Fruit fly (Drosophila melanogaster) whole organism, prepupa: ENCODE results near the gene CG31381.

ENCODE experiments used
- Blimp-1 ChIP-seq: fragments of 200-800 bp; sonication (Bioruptor generic); optimal IDR thresholded peaks from 3 replicates; lab custom pipeline; 2017; ENCODE audit warnings: missing biosample characterization, missing genetic modification characterization, mild to moderate bottlenecking, moderate library complexity, missing genetic modification reagents
- CG10631 ChIP-seq: fragments of 200-800 bp; sonication (Bioruptor generic); optimal IDR thresholded peaks from 2 replicates; lab custom pipeline; 2016; ENCODE audit warnings: missing biosample characterization, missing genetic modification characterization
- CG10669 ChIP-seq: fragments of 200-800 bp; sonication (Bioruptor generic); optimal IDR thresholded peaks from 3 replicates; lab custom pipeline; 2018; ENCODE audit warnings: missing biosample characterization, mild to moderate bottlenecking, missing genetic modification characterization, moderate library complexity
- CG11762 ChIP-seq: fragments of 200-800 bp; sonication (Bioruptor generic); optimal IDR thresholded peaks from 3 replicates; lab custom pipeline; 2016; ENCODE audit warnings: missing biosample characterization, missing genetic modification characterization; ENCODE audit not compliant: insufficient read depth
- CG15336 ChIP-seq: fragments of 200-800 bp; sonication (Bioruptor generic); IDR thresholded peaks from 2 replicates; pipeline ENCODE4 v1.3.6; 2022; ENCODE audit warnings: missing biosample characterization, missing genetic modification characterization
- CG16779 ChIP-seq: fragments of 200-800 bp; sonication (Bioruptor generic); optimal IDR thresholded peaks from 3 replicates; lab custom pipeline; 2017; ENCODE audit warnings: missing biosample characterization, mild to moderate bottlenecking, missing genetic modification characterization
- CG31627 ChIP-seq: fragments of 200-800 bp; sonication (Bioruptor generic); optimal IDR thresholded peaks from 3 replicates; lab custom pipeline; 2016; ENCODE audit warnings: missing biosample characterization, missing genetic modification characterization
- CG32006 ChIP-seq: fragments of 200-800 bp; sonication (Bioruptor generic); optimal IDR thresholded peaks from 3 replicates; lab custom pipeline; 2017; ENCODE audit warnings: missing biosample characterization, mild to moderate bottlenecking, missing genetic modification characterization
- CG34406 ChIP-seq: fragments of 200-800 bp; sonication (Bioruptor generic); optimal IDR thresholded peaks from 3 replicates; lab custom pipeline; 2016; ENCODE audit warnings: missing biosample characterization, missing genetic modification characterization
- CG3919 ChIP-seq: fragments of 200-800 bp; sonication (Bioruptor generic); optimal IDR thresholded peaks from 3 replicates; lab custom pipeline; 2016; ENCODE audit warnings: missing biosample characterization, missing genetic modification characterization
- CG4318 ChIP-seq: fragments of 200-800 bp; sonication (Bioruptor generic); optimal IDR thresholded peaks from 3 replicates; lab custom pipeline; 2017; ENCODE audit warnings: missing biosample characterization, mild to moderate bottlenecking, missing genetic modification characterization
- CG6163 ChIP-seq: fragments of 200-800 bp; sonication (Bioruptor generic); IDR thresholded peaks from 3 replicates; pipeline ENCODE4 v1.3.6; 2022; ENCODE audit warnings: missing biosample characterization, missing genetic modification characterization
- CG6808 ChIP-seq: fragments of 200-800 bp; sonication (Bioruptor generic); optimal IDR thresholded peaks from 3 replicates; lab custom pipeline; 2017; ENCODE audit warnings: missing biosample characterization, missing genetic modification characterization, mild to moderate bottlenecking, moderate library complexity, missing genetic modification reagents
- CG7368 ChIP-seq: fragments of 200-800 bp; sonication (Bioruptor generic); optimal IDR thresholded peaks from 3 replicates; lab custom pipeline; 2016; ENCODE audit warnings: missing biosample characterization, missing genetic modification characterization
- CG8119 ChIP-seq: fragments of 200-800 bp; sonication (Bioruptor generic); IDR thresholded peaks from 3 replicates; pipeline ENCODE4 v1.3.6; 2022; ENCODE audit warnings: missing biosample characterization, missing genetic modification characterization
- CG8319 ChIP-seq: fragments of 200-800 bp; sonication (Bioruptor generic); optimal IDR thresholded peaks from 3 replicates; lab custom pipeline; 2016; ENCODE audit warnings: missing biosample characterization, missing genetic modification characterization
- CG8632 ChIP-seq: fragments of 200-800 bp; sonication (Bioruptor generic); optimal IDR thresholded peaks from 3 replicates; lab custom pipeline; 2016; ENCODE audit warnings: missing biosample characterization, missing genetic modification characterization
- Eip75B ChIP-seq: fragments of 200-800 bp; sonication (Bioruptor generic); optimal IDR thresholded peaks from 3 replicates; lab custom pipeline; 2016; ENCODE audit warnings: missing biosample characterization, missing genetic modification characterization
- Eip78C ChIP-seq: fragments of 200-800 bp; sonication (Bioruptor generic); peaks from one replicate; lab custom pipeline; 2016; ENCODE audit warnings: missing biosample characterization, missing genetic modification characterization
- Eip93F ChIP-seq: fragments of 200-800 bp; sonication (Bioruptor generic); optimal IDR thresholded peaks from 2 replicates; lab custom pipeline; 2016; ENCODE audit warnings: missing biosample characterization, mild to moderate bottlenecking, missing genetic modification characterization
- Gug ChIP-seq: fragments of 200-800 bp; sonication (Bioruptor generic); IDR thresholded peaks from 2 replicates; pipeline ENCODE4 v1.3.6; 2022; ENCODE audit warnings: missing biosample characterization, missing genetic modification characterization
- Hr38 ChIP-seq: sonication (Bioruptor generic); optimal IDR thresholded peaks from 2 replicates; lab custom pipeline; 2016; ENCODE audit warnings: missing biosample characterization, missing genetic modification characterization
- Hr39 ChIP-seq: fragments of 200-800 bp; sonication (Bioruptor generic); optimal IDR thresholded peaks from 2 replicates; lab custom pipeline; 2016; ENCODE audit warnings: missing biosample characterization, missing genetic modification characterization
- OdsH ChIP-seq: fragments of 200-800 bp; sonication (Bioruptor generic); optimal IDR thresholded peaks from 3 replicates; lab custom pipeline; 2016; ENCODE audit warnings: missing biosample characterization, missing genetic modification characterization
- Sox102F ChIP-seq: fragments of 200-800 bp; sonication (Bioruptor generic); optimal IDR thresholded peaks from 2 replicates; lab custom pipeline; 2016; ENCODE audit warnings: missing biosample characterization, mild to moderate bottlenecking, missing genetic modification characterization
- Sox14 ChIP-seq: fragments of 200-800 bp; sonication (Bioruptor generic); optimal IDR thresholded peaks from 3 replicates; lab custom pipeline; 2016; ENCODE audit warnings: missing biosample characterization, missing genetic modification characterization
- Sox15 ChIP-seq: fragments of 200-800 bp; sonication (Bioruptor generic); optimal IDR thresholded peaks from 3 replicates; lab custom pipeline; 2016; ENCODE audit warnings: missing biosample characterization, missing genetic modification characterization
- cyc ChIP-seq: fragments of 200-800 bp; sonication (Bioruptor generic); optimal IDR thresholded peaks from 3 replicates; lab custom pipeline; 2016; ENCODE audit warnings: missing biosample characterization, missing genetic modification characterization
- dsx ChIP-seq: fragments of 200-800 bp; optimal IDR thresholded peaks from 3 replicates; lab custom pipeline; 2019; ENCODE audit warnings: missing biosample characterization, mild to moderate bottlenecking, missing genetic modification characterization, moderate library complexity; ENCODE audit not compliant: poor library complexity, severe bottlenecking
- eg ChIP-seq: fragments of 200-800 bp; sonication (Bioruptor generic); IDR thresholded peaks from 3 replicates; pipeline ENCODE4 v1.3.6; 2022; ENCODE audit warnings: missing biosample characterization, missing genetic modification characterization
- esn ChIP-seq: fragments of 200-800 bp; sonication (Bioruptor generic); optimal IDR thresholded peaks from 2 replicates; lab custom pipeline; 2016; ENCODE audit warnings: missing biosample characterization, mild to moderate bottlenecking, missing genetic modification characterization, moderate library complexity
- lz ChIP-seq: fragments of 200-800 bp; sonication (Bioruptor generic); optimal IDR thresholded peaks from 3 replicates; lab custom pipeline; 2016; ENCODE audit warnings: missing biosample characterization, missing genetic modification characterization
- net ChIP-seq: fragments of 200-800 bp; sonication (Bioruptor generic); optimal IDR thresholded peaks from 3 replicates; lab custom pipeline; 2016; ENCODE audit warnings: missing biosample characterization, missing genetic modification characterization
- pdm3 ChIP-seq: fragments of 200-800 bp; sonication (Bioruptor generic); optimal IDR thresholded peaks from 3 replicates; lab custom pipeline; 2016; ENCODE audit warnings: missing biosample characterization, missing genetic modification characterization
- salr ChIP-seq, 2 experiments: fragments of 200-800 bp; sonication (Bioruptor generic); optimal IDR thresholded peaks; 3 replicates each; lab custom pipeline; 2016 to 2018; ENCODE audit warnings: missing biosample characterization in 2 of 2, missing genetic modification characterization in 2 of 2, mild to moderate bottlenecking in 1 of 2
- ss ChIP-seq, 2 experiments: fragments of 200-800 bp; sonication (Bioruptor generic); optimal IDR thresholded peaks; 2 replicates in 1 of 2; 3 replicates in 1 of 2; lab custom pipeline; 2017 to 2018; ENCODE audit warnings: mild to moderate bottlenecking in 2 of 2, missing biosample characterization in 2 of 2, missing genetic modification characterization in 2 of 2, moderate library complexity in 1 of 2
- svp ChIP-seq: fragments of 200-800 bp; sonication (Bioruptor generic); peaks from one replicate; lab custom pipeline; 2016; ENCODE audit warnings: missing biosample characterization, missing genetic modification characterization
- topi ChIP-seq: fragments of 200-800 bp; sonication (Bioruptor generic); optimal IDR thresholded peaks from 3 replicates; lab custom pipeline; 2016; ENCODE audit warnings: missing biosample characterization, missing genetic modification characterization
- vri ChIP-seq: fragments of 200-800 bp; sonication (Bioruptor generic); optimal IDR thresholded peaks from 3 replicates; lab custom pipeline; 2016; ENCODE audit warnings: missing biosample characterization, mild to moderate bottlenecking, missing genetic modification characterization

Gene CG31381

DNA sequence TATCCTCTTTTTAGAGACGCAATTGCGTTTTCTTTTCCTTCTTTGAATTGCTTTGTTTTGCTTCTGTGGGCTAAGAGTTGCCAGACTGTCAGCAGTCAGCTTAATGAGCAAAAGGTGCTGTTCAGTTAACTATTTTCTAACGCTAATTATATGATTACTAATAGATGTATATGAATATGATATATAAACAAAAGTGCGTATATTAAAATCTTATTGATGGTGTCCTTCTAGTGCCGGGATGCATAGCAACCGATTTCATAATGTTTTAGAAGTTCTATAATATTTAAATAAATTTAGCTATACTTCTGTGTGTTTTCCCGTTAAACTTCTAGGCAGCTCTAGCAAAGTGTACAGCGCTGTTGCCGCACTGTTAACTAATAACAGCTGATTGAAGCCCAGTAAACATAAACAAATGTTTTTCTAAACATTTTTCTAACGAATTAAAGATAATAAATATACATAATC is 46.9 kb upstream of the CG31381 start, which contains the start of the genes Kaz and CG43273 (continued):
- TF ChIP-seq topi (GFP tag; lab: Kevin White, UChicago) = peak; percentile 30
- TF ChIP-seq Sox15 (GFP tag; lab: Kevin White, UChicago) = peak; percentile 24
- no peak for TF ChIP-seq CG32006 (GFP tag; lab: Kevin White, UChicago)
- TF ChIP-seq Eip93F (GFP tag; lab: Kevin White, UChicago) = no peak
- no peak for TF ChIP-seq CG16779 (tag; lab: Kevin White, UChicago)
- peak; percentile 35 for TF ChIP-seq CG34406 (GFP tag; lab: Kevin White, UChicago)
- peak; percentile 60 for TF ChIP-seq lz
- no peak for TF ChIP-seq CG11762 (GFP tag; lab: Kevin White, UChicago)
- TF ChIP-seq cyc (GFP tag; lab: Kevin White, UChicago) = no peak
- peak; percentile 74 for TF ChIP-seq Sox14
- TF ChIP-seq net (GFP tag; lab: Kevin White, UChicago) = no peak
- TF ChIP-seq CG6808 (GFP tag; lab: Kevin White, UChicago) = no peak
- TF ChIP-seq Hr39 (GFP tag; lab: Kevin White, UChicago) = peak; percentile 26
- no peak for TF ChIP-seq CG15336
- no peak for TF ChIP-seq pdm3 (GFP tag; lab: Kevin White, UChicago)

DNA sequence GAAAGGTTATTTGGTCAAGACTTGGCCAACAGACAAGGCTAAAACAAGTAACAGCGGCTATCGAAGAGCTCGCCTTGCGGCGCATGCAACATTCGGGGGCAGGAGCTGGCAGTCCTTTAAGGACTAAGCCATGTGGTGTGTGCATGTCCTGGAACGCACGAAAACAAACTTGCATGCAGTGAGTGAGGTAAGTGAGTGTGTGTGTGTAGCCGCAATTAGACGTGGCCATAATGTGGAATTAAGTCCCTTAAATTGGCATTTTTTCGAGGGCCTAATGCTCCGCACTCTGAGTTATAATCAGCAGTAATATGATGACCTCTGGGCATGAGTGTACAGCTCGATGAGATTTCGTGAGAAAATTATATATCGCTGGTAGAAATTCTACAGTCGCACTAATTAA is 43.2 kb upstream of the CG31381 start, which contains the start of gene sosie:
Gene sosie (plus strand): TSS at position 301 of the 400 bp plus-strand sequence.
- no peak for TF ChIP-seq CG8632 (GFP tag; lab: Kevin White, UChicago)
- TF ChIP-seq Eip78C (GFP tag; lab: Kevin White, UChicago) = no peak
- TF ChIP-seq Hr38 (GFP tag; lab: Kevin White, UChicago) = no peak
- TF ChIP-seq dsx (GFP tag; lab: Kevin White, UChicago) = no peak
- TF ChIP-seq CG8119 (GFP tag; lab: Robert Waterston, UW) = no peak
- no peak for TF ChIP-seq net (GFP tag; lab: Kevin White, UChicago)
- TF ChIP-seq OdsH (GFP tag; lab: Kevin White, UChicago) = no peak
- TF ChIP-seq Eip93F (GFP tag; lab: Kevin White, UChicago) = no peak
- no peak for TF ChIP-seq salr (GFP tag; optimal IDR thresholded peaks at IDR 0.05; lab: Kevin White, UChicago)
- no peak for TF ChIP-seq CG6163 (GFP tag; lab: Robert Waterston, UW)

DNA sequence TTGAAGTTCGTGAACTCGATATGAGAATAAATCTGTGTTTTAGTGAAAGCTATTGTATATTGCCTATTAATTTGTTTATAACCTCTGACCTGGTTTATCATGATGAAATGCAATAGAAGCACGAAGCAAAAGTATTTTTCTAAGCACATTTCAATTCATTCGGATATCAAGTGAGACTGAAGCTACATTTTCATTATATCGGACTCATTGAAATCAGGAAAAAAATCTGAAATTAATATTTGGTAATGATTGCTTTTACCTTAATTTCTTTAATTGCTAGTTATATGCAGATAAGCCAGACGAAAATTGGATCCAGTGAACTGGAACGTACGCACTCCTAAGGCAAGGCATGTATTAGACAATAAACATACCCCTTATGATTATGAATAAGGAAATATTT is 35.8 kb upstream of the CG31381 start, which contains the start of gene CG33658:
Gene CG33658 (minus strand): TSS at position 101 of the 400 bp plus-strand sequence.
- no peak for TF ChIP-seq Blimp-1
- TF ChIP-seq Eip75B (GFP tag; lab: Kevin White, UChicago) = no peak
- TF ChIP-seq CG10669 (GFP tag; lab: Kevin White, UChicago) = no peak
- no peak for TF ChIP-seq CG6808 (GFP tag; lab: Kevin White, UChicago)
- no peak for TF ChIP-seq CG8632 (GFP tag; lab: Kevin White, UChicago)
- no peak for TF ChIP-seq CG31627
- no peak for TF ChIP-seq Eip93F (GFP tag; lab: Kevin White, UChicago)
- TF ChIP-seq CG16779 (tag; lab: Kevin White, UChicago) = no peak
- TF ChIP-seq eg (GFP tag; lab: Robert Waterston, UW) = no peak
- no peak for TF ChIP-seq vri
- no peak for TF ChIP-seq CG10631
- TF ChIP-seq CG8319 = no peak

DNA sequence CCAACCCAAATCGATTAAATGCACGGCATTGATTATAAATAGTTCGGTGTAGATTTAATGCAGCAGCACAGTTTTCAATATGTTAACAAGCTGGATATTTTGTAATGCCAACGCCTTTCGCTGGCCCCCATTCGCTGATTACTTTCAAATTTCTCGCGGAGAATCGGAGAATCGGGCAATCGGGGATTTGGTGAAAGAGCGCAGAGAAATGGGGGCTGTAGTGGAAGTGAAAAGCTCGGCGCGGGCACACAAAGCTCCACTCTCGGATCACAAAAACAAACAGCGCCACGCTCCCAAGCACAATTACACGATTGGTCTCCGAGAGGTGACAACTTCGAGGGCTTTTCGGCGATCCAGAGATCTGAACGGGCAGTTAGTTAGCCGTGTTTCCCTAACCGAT is 35.2 kb upstream of the CG31381 start, which contains the start of gene Esp:
Gene Esp (plus strand): TSS at position 301 of the 400 bp plus-strand sequence.
- TF ChIP-seq CG15336 = no peak
- no peak for TF ChIP-seq CG3919 (GFP tag; lab: Kevin White, UChicago)
- TF ChIP-seq CG6163 (GFP tag; lab: Robert Waterston, UW) = no peak
- no peak for TF ChIP-seq CG11762 (GFP tag; lab: Kevin White, UChicago)

DNA sequence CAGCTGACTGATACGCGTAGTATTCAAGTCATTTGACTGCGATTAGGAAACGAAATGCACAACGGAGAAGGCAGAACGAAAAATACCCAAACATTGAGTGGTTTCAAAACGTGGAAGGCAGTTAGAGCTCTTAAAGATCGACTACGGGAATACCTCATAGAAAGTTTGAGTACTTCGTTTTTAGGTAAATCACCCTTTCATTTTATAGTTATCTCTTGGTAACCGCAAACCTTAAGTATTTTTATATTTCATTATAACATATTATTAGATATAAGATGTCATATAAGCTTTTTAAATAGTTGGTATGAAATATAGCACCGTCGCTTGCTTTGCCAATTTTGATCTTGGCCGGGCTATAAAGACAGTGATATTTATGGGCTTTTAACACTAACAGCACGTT is 31.7 kb upstream of the CG31381 start:
- TF ChIP-seq CG8632 (GFP tag; lab: Kevin White, UChicago) (no peak), CG4318 (GFP tag; lab: Kevin White, UChicago) (no peak), CG7368 (GFP tag; lab: Kevin White, UChicago) (no peak), svp (GFP tag; lab: Kevin White, UChicago) (no peak), Sox15 (GFP tag; lab: Kevin White, UChicago) (no peak), Gug (GFP tag; lab: Robert Waterston, UW) (no peak), OdsH (GFP tag; lab: Kevin White, UChicago) (no peak), CG6808 (GFP tag; lab: Kevin White, UChicago) (no peak), CG8119 (GFP tag; lab: Robert Waterston, UW) (no peak), ss (GFP tag; optimal IDR thresholded peaks at IDR 0.05; lab: Kevin White, UChicago) (no peak), CG32006 (GFP tag; lab: Kevin White, UChicago) (no peak), Eip75B (GFP tag; lab: Kevin White, UChicago) (no peak), Sox14 (no peak), CG3919 (GFP tag; lab: Kevin White, UChicago) (no peak), salr (GFP tag; optimal IDR thresholded peaks at IDR 0.05; lab: Kevin White, UChicago) (no peak), Sox102F (GFP tag; lab: Kevin White, UChicago) (no peak), CG31627 (no peak), Blimp-1 (no peak), CG16779 (tag; lab: Kevin White, UChicago) (no peak), esn (GFP tag; lab: Kevin White, UChicago) (no peak)
- TF ChIP-seq, all 60 proteins: peak for 0
